Worm (Caenorhabditis elegans): ENCODE measurements around the gene fozi-1.

- TF ChIP-seq blmp-1 (tag; optimal IDR thresholded peaks at IDR 0.05; ENCODE audit: insufficient read depth) (no peak), egl-27 (tag; optimal IDR thresholded peaks at IDR 0.05) (no peak), snpc-4 (tag; optimal IDR thresholded peaks at IDR 0.05) (no peak), unc-62 (GFP tag; optimal IDR thresholded peaks at IDR 0.05) (no peak), sem-4 (tag; optimal IDR thresholded peaks at IDR 0.05) (no peak), elt-1 (tag; optimal IDR thresholded peaks at IDR 0.05) (no peak), fos-1 (tag; optimal IDR thresholded peaks at IDR 0.05) (no peak), dmd-4 (tag; optimal IDR thresholded peaks at IDR 0.05) (no peak), mdl-1 (tag; optimal IDR thresholded peaks at IDR 0.05) (no peak), lin-39 (tag; optimal IDR thresholded peaks at IDR 0.05) (no peak), nhr-129 (tag; optimal IDR thresholded peaks at IDR 0.05) (no peak)
Observed at ce11 chrIII:9322010-9322409, 40.4 kb downstream of the fozi-1 start, which contains the start of gene cpb-1.

All from whole organism, L2 larva.